Worm (Caenorhabditis elegans) whole organism, mixed stage, embryonic: ENCODE data around the gene Y52E8A.3.

ENCODE experiments used
- cnd-1 ChIP-seq: fragments of 200-800 bp; sonication (Bioruptor generic); optimal IDR thresholded peaks from 2 replicates; lab custom pipeline; 2018; ENCODE audit warnings: mild to moderate bottlenecking, missing genetic modification characterization, missing compliant biosample characterization
- ham-2 ChIP-seq: fragments of 200-800 bp; sonication (Bioruptor generic); optimal IDR thresholded peaks from 2 replicates; lab custom pipeline; 2018; ENCODE audit warnings: mild to moderate bottlenecking, missing genetic modification characterization, missing compliant biosample characterization
- lsy-2 ChIP-seq: fragments of 150-350 bp; optimal IDR thresholded peaks from 2 replicates; lab custom pipeline; 2014; ENCODE audit warnings: missing biosample characterization, missing genetic modification characterization
- nhr-12 ChIP-seq: fragments of 150-350 bp; optimal IDR thresholded peaks from 2 replicates; lab custom pipeline; 2014; ENCODE audit warnings: missing biosample characterization, missing genetic modification characterization
- nhr-76 ChIP-seq: sonication (generic microtip); optimal IDR thresholded peaks from 2 replicates; lab custom pipeline; 2017; ENCODE audit warnings: missing biosample characterization, missing genetic modification characterization
- snpc-4 ChIP-seq: fragments of 150-350 bp; optimal IDR thresholded peaks from 2 replicates; lab custom pipeline; 2014; ENCODE audit warnings: missing biosample characterization, missing genetic modification characterization
- ztf-11 ChIP-seq: fragments of 150-350 bp; optimal IDR thresholded peaks from 2 replicates; lab custom pipeline; 2014; ENCODE audit warnings: missing biosample characterization, missing genetic modification characterization

ce11 chrII:4275637-4276252, 31.0 kb downstream of the Y52E8A.3 start, which contains the start of gene npr-42:
- TF ChIP-seq ham-2 (GFP tag; lab: Kevin White, UChicago) (no peak), ztf-11 (tag; lab: Kevin White, UChicago) (no peak), nhr-76 (tag; lab: Kevin White, UChicago) (no peak), snpc-4 (no peak), lsy-2 (tag; lab: Kevin White, UChicago) (no peak), cnd-1 (tag; lab: Kevin White, UChicago) (no peak), nhr-12 (tag; lab: Kevin White, UChicago) (no peak)
